Worm (Caenorhabditis elegans) whole organism, mixed stage, embryonic: ENCODE data around the gene W02H5.19.

Experiments used
- ceh-83 ChIP-seq: fragments of 200-800 bp; sonication (Bioruptor generic); optimal IDR thresholded peaks from 2 replicates; lab custom pipeline; 2018; ENCODE audit warnings: mild to moderate bottlenecking, missing genetic modification characterization, missing compliant biosample characterization
- ces-1 ChIP-seq: fragments of 150-350 bp; optimal IDR thresholded peaks from 2 replicates; lab custom pipeline; 2014; ENCODE audit warnings: missing biosample characterization, missing genetic modification reagents, missing genetic modification characterization
- elt-1 ChIP-seq: sonication (generic microtip); optimal IDR thresholded peaks from 2 replicates; lab custom pipeline; 2017; ENCODE audit warnings: missing genetic modification characterization, mild to moderate bottlenecking, missing compliant biosample characterization, antibody characterized with exemption, moderate library complexity, borderline replicate concordance; ENCODE audit not compliant: insufficient read depth
- mep-1 ChIP-seq: fragments of 150-350 bp; optimal IDR thresholded peaks from 2 replicates; lab custom pipeline; 2017; ENCODE audit warnings: missing biosample characterization, missing genetic modification reagents, missing genetic modification characterization, inconsistent platforms
- mls-2 ChIP-seq: sonication (generic microtip); optimal IDR thresholded peaks from 2 replicates; lab custom pipeline; 2016; ENCODE audit warnings: mild to moderate bottlenecking, missing genetic modification characterization, moderate library complexity, missing compliant biosample characterization
- nhr-12 ChIP-seq: fragments of 150-350 bp; optimal IDR thresholded peaks from 2 replicates; lab custom pipeline; 2014; ENCODE audit warnings: missing biosample characterization, missing genetic modification characterization
- nhr-2 ChIP-seq: fragments of 150-350 bp; optimal IDR thresholded peaks from 2 replicates; lab custom pipeline; 2014; ENCODE audit warnings: missing biosample characterization, missing genetic modification characterization
- pha-4 ChIP-seq: fragments of 150-350 bp; optimal IDR thresholded peaks from 2 replicates; lab custom pipeline; 2018; ENCODE audit warnings: missing biosample characterization, missing genetic modification reagents, missing genetic modification characterization
- unc-120 ChIP-seq: sonication (generic microtip); optimal IDR thresholded peaks from 2 replicates; lab custom pipeline; 2017; ENCODE audit warnings: missing genetic modification characterization, missing compliant biosample characterization; ENCODE audit not compliant: poor library complexity, severe bottlenecking
- unc-62 ChIP-seq: fragments of 150-350 bp; optimal IDR thresholded peaks from 2 replicates; lab custom pipeline; 2014; ENCODE audit warnings: missing biosample characterization, missing genetic modification reagents, missing genetic modification characterization

DNA sequence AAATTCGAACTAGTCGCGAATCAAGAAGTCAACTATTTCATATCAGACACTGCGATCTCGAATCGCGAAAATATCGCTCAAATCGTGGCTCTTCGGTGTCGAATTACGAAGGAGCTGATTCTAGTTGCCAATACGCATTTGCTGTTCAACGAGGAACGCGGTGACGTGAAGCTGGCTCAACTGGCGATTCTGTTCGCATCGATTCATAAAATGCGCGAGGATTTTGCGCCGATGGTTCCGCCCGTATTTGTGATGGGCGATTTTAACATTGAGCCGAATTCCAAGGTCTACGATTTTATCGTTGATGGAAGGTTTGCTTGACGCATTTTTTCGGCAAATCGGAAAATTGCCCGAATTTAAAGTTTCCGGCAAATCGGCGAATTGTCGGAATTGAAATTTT is 21.8 kb downstream of the W02H5.19 start:
- no peak for TF ChIP-seq pha-4
- no peak for TF ChIP-seq mep-1 (tag; lab: Kevin White, UChicago)
- TF ChIP-seq mls-2 (tag; lab: Kevin White, UChicago): no peak
- no peak for TF ChIP-seq unc-120 (tag; lab: Kevin White, UChicago)
- no peak for TF ChIP-seq unc-62 (GFP tag; lab: Kevin White, UChicago)
- TF ChIP-seq elt-1 (tag; lab: Kevin White, UChicago): no peak
- no peak for TF ChIP-seq nhr-12 (tag; lab: Kevin White, UChicago)
- TF ChIP-seq nhr-2 (tag; lab: Kevin White, UChicago): no peak
- no peak for TF ChIP-seq ceh-83
- no peak for TF ChIP-seq ces-1
